In genomic region chrIII:3742090-3742489, ce11 we compare ENCODE assay signal across 2 worm cellular contexts.
TF ChIP-seq lines count a peak whose summit lies in the region.

No protein-coding gene starts in this region.

TF ChIP-seq in whole organism, L4 larva, 104 proteins besides CTCF, POLR2A, EP300 and RAD21:
- TF ChIP-seq duxl-1 (tag; optimal IDR thresholded peaks at IDR 0.05; lab: Kevin White, UChicago; ENCODE audit: poor library complexity) (no peak), sdz-12 (GFP tag; optimal IDR thresholded peaks at IDR 0.05; lab: Kevin White, UChicago) (no peak), set-16 (GFP tag; IDR thresholded peaks at IDR 0.05; lab: Robert Waterston, UW) (peak; percentile 37)

TF ChIP-seq in whole organism, young adult, 124 proteins besides CTCF, POLR2A, EP300 and RAD21:
- peak; percentile 74 for TF ChIP-seq madf-6 (GFP tag; IDR thresholded peaks at IDR 0.05; lab: Robert Waterston, UW)
- no peak for TF ChIP-seq F55B11.4 (tag; optimal IDR thresholded peaks at IDR 0.05; lab: Kevin White, UChicago; ENCODE audit: borderline replicate concordance, insufficient read depth)
- TF ChIP-seq efl-1 (GFP tag; optimal IDR thresholded peaks at IDR 0.05; lab: Kevin White, UChicago): peak; percentile 50
- peak; percentile 37; the same call in 1 of the 2 replicates for TF ChIP-seq madf-8 (GFP tag; conservative IDR thresholded peaks at IDR 0.05; lab: Robert Waterston, UW)
- TF ChIP-seq ekl-4 (GFP tag; IDR thresholded peaks at IDR 0.05; lab: Robert Waterston, UW): no peak
- TF ChIP-seq Y53G8AR.9 (GFP tag; conservative IDR thresholded peaks at IDR 0.05; lab: Robert Waterston, UW): no peak
- peak; percentile 58; the same call in 1 of the 2 replicates for TF ChIP-seq zfh-2 (GFP tag; conservative IDR thresholded peaks at IDR 0.05; lab: Robert Waterston, UW)
- 0 out of 2 replicates have a peak, but pooled peaks have one; percentile 17 for TF ChIP-seq egrh-3 (GFP tag; IDR thresholded peaks at IDR 0.05; lab: Robert Waterston, UW)
